Fruit fly (Drosophila melanogaster) whole organism, embryonic: ENCODE results near the gene RpL7A.

ENCODE experiments used
- Ada2b ChIP-seq: fragments of 200-800 bp; sonication (Bioruptor generic); IDR thresholded peaks from 2 replicates; pipeline ENCODE4 v1.3.6; 2022; ENCODE audit warnings: missing biosample characterization, missing genetic modification characterization
- Awh ChIP-seq: fragments of 200-800 bp; sonication (Bioruptor generic); IDR thresholded peaks from 2 replicates; pipeline ENCODE4, ENCODE4 v1.3.6; 2022; ENCODE audit warnings: missing biosample characterization, missing genetic modification characterization
- Bdp1 ChIP-seq: fragments of 200-800 bp; sonication (Bioruptor generic); optimal IDR thresholded peaks from 3 replicates; lab custom pipeline; 2016; ENCODE audit warnings: missing biosample characterization, missing genetic modification characterization
- CG10366 ChIP-seq: fragments of 200-800 bp; sonication (Bioruptor generic); IDR thresholded peaks from 2 replicates; pipeline ENCODE4 v1.3.6; 2022; ENCODE audit warnings: missing biosample characterization, missing genetic modification characterization
- CG12236 ChIP-seq: fragments of 200-800 bp; sonication (Bioruptor generic); optimal IDR thresholded peaks from 2 replicates; lab custom pipeline; 2016; ENCODE audit warnings: missing biosample characterization, missing genetic modification characterization
- CG12744 ChIP-seq: fragments of 200-800 bp; sonication (Bioruptor generic); optimal IDR thresholded peaks from 2 replicates; lab custom pipeline; 2016; ENCODE audit warnings: missing biosample characterization, missing genetic modification characterization
- CG15269 ChIP-seq: fragments of 200-800 bp; sonication (Bioruptor generic); optimal IDR thresholded peaks from 2 replicates; lab custom pipeline; 2018; ENCODE audit warnings: missing biosample characterization, mild to moderate bottlenecking, missing genetic modification characterization, moderate library complexity
- CG1529 ChIP-seq: fragments of 200-800 bp; sonication (Bioruptor generic); optimal IDR thresholded peaks from 3 replicates; lab custom pipeline; 2018; ENCODE audit warnings: missing biosample characterization, missing genetic modification characterization
- CG15601 ChIP-seq: fragments of 200-800 bp; sonication (Bioruptor generic); optimal IDR thresholded peaks from 3 replicates; lab custom pipeline; 2019; ENCODE audit warnings: missing biosample characterization, mild to moderate bottlenecking, missing genetic modification characterization, moderate library complexity
- CG17359 ChIP-seq: fragments of 200-800 bp; sonication (Bioruptor generic); optimal IDR thresholded peaks from 3 replicates; lab custom pipeline; 2018; ENCODE audit warnings: missing biosample characterization, mild to moderate bottlenecking, missing genetic modification characterization, moderate library complexity
- CG17802 ChIP-seq: fragments of 200-800 bp; sonication (Bioruptor generic); optimal IDR thresholded peaks from 2 replicates; lab custom pipeline; 2018; ENCODE audit warnings: missing biosample characterization, mild to moderate bottlenecking, missing genetic modification characterization, moderate library complexity
- CG2678 ChIP-seq: fragments of 200-800 bp; sonication (Bioruptor generic); optimal IDR thresholded peaks from 3 replicates; lab custom pipeline; 2019; ENCODE audit warnings: missing biosample characterization, mild to moderate bottlenecking, missing genetic modification characterization, moderate library complexity
- CG31224 ChIP-seq: fragments of 200-800 bp; sonication (Bioruptor generic); IDR thresholded peaks from 2 replicates; pipeline ENCODE4 v1.3.6; 2022; ENCODE audit warnings: missing biosample characterization, missing genetic modification characterization
- CG33213 ChIP-seq: fragments of 200-800 bp; sonication (Bioruptor generic); optimal IDR thresholded peaks from 3 replicates; lab custom pipeline; 2016; ENCODE audit warnings: missing biosample characterization, missing genetic modification characterization
- CG3407 ChIP-seq: fragments of 200-800 bp; sonication (Bioruptor generic); optimal IDR thresholded peaks from 2 replicates; lab custom pipeline; 2018; ENCODE audit warnings: missing biosample characterization, mild to moderate bottlenecking, missing genetic modification characterization
- CG4730 ChIP-seq: fragments of 200-800 bp; sonication (Bioruptor generic); IDR thresholded peaks from 2 replicates; pipeline ENCODE4 v1.3.6; 2022; ENCODE audit warnings: missing biosample characterization, missing genetic modification characterization
- CG7271 ChIP-seq: fragments of 200-800 bp; sonication (Bioruptor generic); optimal IDR thresholded peaks from 2 replicates; lab custom pipeline; 2018; ENCODE audit warnings: missing biosample characterization, mild to moderate bottlenecking, missing genetic modification characterization, moderate library complexity
- CG7745 ChIP-seq: fragments of 200-800 bp; sonication (Bioruptor generic); optimal IDR thresholded peaks from 2 replicates; lab custom pipeline; 2018; ENCODE audit warnings: missing biosample characterization, mild to moderate bottlenecking, missing genetic modification characterization, moderate library complexity
- CG7963 ChIP-seq: fragments of 200-800 bp; sonication (Bioruptor generic); IDR thresholded peaks from 3 replicates; pipeline ENCODE4 v1.3.6; 2022; ENCODE audit warnings: missing biosample characterization, missing genetic modification characterization; ENCODE audit not compliant: partially characterized antibody
- CG9609 ChIP-seq: fragments of 200-800 bp; sonication (Bioruptor generic); optimal IDR thresholded peaks from 3 replicates; lab custom pipeline; 2016; ENCODE audit warnings: missing biosample characterization, missing genetic modification characterization
- Elba2 ChIP-seq: fragments of 200-800 bp; sonication (Bioruptor generic); optimal IDR thresholded peaks from 3 replicates; lab custom pipeline; 2016; ENCODE audit warnings: missing biosample characterization, missing genetic modification characterization
- Ets65A ChIP-seq: fragments of 200-800 bp; sonication (Bioruptor generic); peaks from one replicate; lab custom pipeline; 2016; ENCODE audit warnings: missing biosample characterization, missing genetic modification characterization
- Ets97D ChIP-seq: fragments of 200-800 bp; sonication (Bioruptor generic); optimal IDR thresholded peaks from 3 replicates; lab custom pipeline; 2016; ENCODE audit warnings: missing biosample characterization, missing genetic modification characterization
- H2.0 ChIP-seq: fragments of 200-800 bp; sonication (Bioruptor generic); IDR thresholded peaks from 2 replicates; pipeline ENCODE4 v1.3.6; 2022; ENCODE audit warnings: missing biosample characterization, missing genetic modification characterization
- Lim3 ChIP-seq: fragments of 200-800 bp; sonication (Bioruptor generic); IDR thresholded peaks from 2 replicates; pipeline ENCODE4 v1.3.6; 2022; ENCODE audit warnings: missing biosample characterization, missing genetic modification characterization
- Med ChIP-seq: fragments of 200-800 bp; sonication (Bioruptor generic); peaks from one replicate; lab custom pipeline; 2016; ENCODE audit warnings: missing biosample characterization, missing genetic modification characterization, mild to moderate bottlenecking, inconsistent platforms, moderate library complexity
- NFAT ChIP-seq: fragments of 200-800 bp; sonication (Bioruptor generic); IDR thresholded peaks from 2 replicates; pipeline ENCODE4 v1.3.6; 2022; ENCODE audit warnings: missing biosample characterization, missing genetic modification characterization
- NfI ChIP-seq: fragments of 200-800 bp; sonication (Bioruptor generic); optimal IDR thresholded peaks from 3 replicates; lab custom pipeline; 2018; ENCODE audit warnings: missing biosample characterization, mild to moderate bottlenecking, missing genetic modification characterization, moderate library complexity
- Rx ChIP-seq: fragments of 200-800 bp; sonication (Bioruptor generic); IDR thresholded peaks from 2 replicates; pipeline ENCODE4 v1.3.6; 2022; ENCODE audit warnings: missing biosample characterization, missing genetic modification characterization
- Sin3A ChIP-seq: fragments of >200 bp; optimal IDR thresholded peaks from 2 replicates; lab custom pipeline; 2018
- Sry-β ChIP-seq: fragments of 200-800 bp; sonication (Bioruptor generic); optimal IDR thresholded peaks from 2 replicates; lab custom pipeline; 2018; ENCODE audit warnings: missing biosample characterization, mild to moderate bottlenecking, missing genetic modification characterization, moderate library complexity
- Sry-δ ChIP-seq: fragments of 200-800 bp; sonication (Bioruptor generic); optimal IDR thresholded peaks from 2 replicates; lab custom pipeline; 2016; ENCODE audit warnings: missing biosample characterization, missing genetic modification characterization
- bigmax ChIP-seq: fragments of 200-800 bp; sonication (Bioruptor generic); optimal IDR thresholded peaks from 2 replicates; lab custom pipeline; 2018; ENCODE audit warnings: missing biosample characterization, mild to moderate bottlenecking, missing genetic modification characterization
- bsh ChIP-seq, 2 experiments: fragments of 200-800 bp; sonication (Bioruptor generic); optimal IDR thresholded peaks; 2 replicates each; lab custom pipeline; 2017 to 2018; ENCODE audit warnings: mild to moderate bottlenecking in 2 of 2, missing biosample characterization in 2 of 2, missing genetic modification characterization in 2 of 2, moderate library complexity in 1 of 2
- chm ChIP-seq: fragments of 200-800 bp; sonication (Bioruptor generic); IDR thresholded peaks from 2 replicates; pipeline ENCODE4 v1.3.6; 2022; ENCODE audit warnings: missing biosample characterization, missing genetic modification characterization
- dimm ChIP-seq: fragments of 200-800 bp; sonication (Bioruptor generic); IDR thresholded peaks from 2 replicates; pipeline ENCODE4 v1.3.6; 2022; ENCODE audit warnings: missing biosample characterization, missing genetic modification characterization
- ems ChIP-seq: fragments of 200-800 bp; sonication (Bioruptor generic); optimal IDR thresholded peaks from 3 replicates; lab custom pipeline; 2016; ENCODE audit warnings: missing biosample characterization, missing genetic modification characterization
- gcm2 ChIP-seq: fragments of 200-800 bp; sonication (Bioruptor generic); optimal IDR thresholded peaks from 2 replicates; lab custom pipeline; 2016; ENCODE audit warnings: missing biosample characterization, missing genetic modification characterization
- gro ChIP-seq: fragments of 200-800 bp; sonication (Bioruptor generic); optimal IDR thresholded peaks from 2 replicates; lab custom pipeline; 2016; ENCODE audit warnings: missing biosample characterization, missing genetic modification characterization
- ham ChIP-seq: fragments of 200-800 bp; sonication (Bioruptor generic); IDR thresholded peaks from 2 replicates; pipeline ENCODE4 v1.3.6; 2022; ENCODE audit warnings: missing biosample characterization, missing genetic modification characterization
- hbn ChIP-seq: fragments of 200-800 bp; sonication (Bioruptor generic); IDR thresholded peaks from 2 replicates; pipeline ENCODE4 v1.3.6; 2022; ENCODE audit warnings: missing biosample characterization, missing genetic modification characterization; ENCODE audit not compliant: partially characterized antibody
- ind ChIP-seq: fragments of 200-800 bp; sonication (Bioruptor generic); optimal IDR thresholded peaks from 3 replicates; lab custom pipeline; 2016; ENCODE audit warnings: missing biosample characterization, missing genetic modification characterization
- lab ChIP-seq: fragments of 200-800 bp; sonication (Bioruptor generic); optimal IDR thresholded peaks from 3 replicates; lab custom pipeline; 2017; ENCODE audit warnings: missing biosample characterization, missing genetic modification characterization, mild to moderate bottlenecking, moderate library complexity, missing genetic modification reagents
- nmo ChIP-seq: fragments of 200-800 bp; sonication (Bioruptor generic); optimal IDR thresholded peaks from 2 replicates; lab custom pipeline; 2018; ENCODE audit warnings: missing biosample characterization, mild to moderate bottlenecking, missing genetic modification characterization, moderate library complexity
- nom ChIP-seq: fragments of 200-800 bp; sonication (Bioruptor generic); optimal IDR thresholded peaks from 2 replicates; lab custom pipeline; 2017; ENCODE audit warnings: missing biosample characterization, missing genetic modification characterization, mild to moderate bottlenecking, moderate library complexity, missing genetic modification reagents
- org-1 ChIP-seq: fragments of 200-800 bp; sonication (Bioruptor generic); optimal IDR thresholded peaks from 2 replicates; lab custom pipeline; 2017; ENCODE audit warnings: missing biosample characterization, missing genetic modification characterization
- pros ChIP-seq: fragments of 200-800 bp; sonication (Bioruptor generic); optimal IDR thresholded peaks from 3 replicates; lab custom pipeline; 2019; ENCODE audit warnings: missing biosample characterization, mild to moderate bottlenecking, missing genetic modification characterization, moderate library complexity
- ranshi ChIP-seq: fragments of 200-800 bp; sonication (Bioruptor generic); IDR thresholded peaks from 2 replicates; pipeline ENCODE4 v1.3.6; 2022; ENCODE audit warnings: missing biosample characterization, missing genetic modification characterization
- sima ChIP-seq: fragments of 200-800 bp; sonication (Bioruptor generic); optimal IDR thresholded peaks from 2 replicates; lab custom pipeline; 2016; ENCODE audit warnings: missing biosample characterization, missing genetic modification characterization
- tx ChIP-seq: fragments of 200-800 bp; sonication (Bioruptor generic); optimal IDR thresholded peaks from 2 replicates; lab custom pipeline; 2016; ENCODE audit warnings: missing biosample characterization, missing genetic modification characterization
- wor ChIP-seq: fragments of 200-800 bp; sonication (Bioruptor generic); IDR thresholded peaks from 2 replicates; pipeline ENCODE4 v1.3.6; 2022; ENCODE audit warnings: missing biosample characterization, missing genetic modification characterization
- zen ChIP-seq: fragments of 200-800 bp; sonication (Bioruptor generic); optimal IDR thresholded peaks from 3 replicates; lab custom pipeline; 2018; ENCODE audit warnings: missing biosample characterization, mild to moderate bottlenecking, missing genetic modification characterization, moderate library complexity

Gene RpL7A

dm6 chrX:6542331-6542730, 9.2 kb upstream of the RpL7A start (continued):
- TF ChIP-seq ind (no peak), dimm (GFP tag; lab: Robert Waterston, UW) (peak; percentile 28; the same call in 1 of the 2 replicates), Ets97D (GFP tag; lab: Kevin White, UChicago) (no peak), CG3407 (GFP tag; lab: Kevin White, UChicago) (no peak), tx (GFP tag; lab: Kevin White, UChicago) (no peak), Sry-δ (GFP tag; lab: Kevin White, UChicago) (no peak), Ets65A (GFP tag; lab: Kevin White, UChicago) (no peak), CG33213 (GFP tag; lab: Kevin White, UChicago) (no peak), gcm2 (GFP tag; lab: Kevin White, UChicago) (no peak), Sry-β (GFP tag; lab: Kevin White, UChicago) (no peak), CG9609 (no peak), CG15269 (tag; lab: Kevin White, UChicago) (peak; percentile 74), CG1529 (GFP tag; lab: Kevin White, UChicago) (no peak), Lim3 (GFP tag; lab: Robert Waterston, UW) (no peak), CG10366 (GFP tag; lab: Robert Waterston, UW) (peak; percentile 47; the same call in 1 of the 2 replicates), nom (GFP tag; lab: Kevin White, UChicago) (no peak), org-1 (GFP tag; lab: Kevin White, UChicago) (peak; percentile 11), nmo (GFP tag; lab: Kevin White, UChicago) (peak; percentile 50), NFAT (no peak), CG4730 (no peak), ems (GFP tag; lab: Kevin White, UChicago) (no peak), sima (GFP tag; lab: Kevin White, UChicago) (no peak), CG7271 (tag; lab: Kevin White, UChicago) (no peak), CG17802 (tag; lab: Kevin White, UChicago) (no peak), gro (GFP tag; lab: Kevin White, UChicago) (no peak), Rx (GFP tag; lab: Robert Waterston, UW) (0 out of 2 replicates have a peak, but pooled peaks have one; percentile 9), bigmax (GFP tag; lab: Kevin White, UChicago) (no peak), chm (GFP tag; lab: Robert Waterston, UW) (no peak), pros (GFP tag; lab: Kevin White, UChicago) (no peak), Elba2 (no peak), ranshi (0 out of 2 replicates have a peak, but pooled peaks have one; percentile 25), wor (GFP tag; lab: Robert Waterston, UW) (0 out of 2 replicates have a peak, but pooled peaks have one; percentile 48), CG2678 (peak; percentile 48), lab (GFP tag; lab: Kevin White, UChicago) (peak; percentile 31), Sin3A (lab: Kevin White, UChicago) (no peak), NfI (no peak), CG7745 (tag; lab: Kevin White, UChicago) (no peak), Ada2b (GFP tag; lab: Robert Waterston, UW) (0 out of 2 replicates have a peak, but pooled peaks have one; percentile 28), CG17359 (tag; lab: Kevin White, UChicago) (peak; percentile 58), CG7963 (GFP tag; lab: Robert Waterston, UW) (no peak), hbn (GFP tag; lab: Robert Waterston, UW) (no peak), zen (tag; lab: Kevin White, UChicago) (no peak), Med (GFP tag; lab: Kevin White, UChicago) (peak; percentile 49), Awh (GFP tag; lab: Robert Waterston, UW) (peak; percentile 35; the same call in 1 of the 2 replicates), H2.0 (peak; percentile 19; the same call in 1 of the 2 replicates), bsh (GFP tag; optimal IDR thresholded peaks at IDR 0.05; lab: Kevin White, UChicago) (peak in 1 of 2 experiments; percentile 55), CG12236 (GFP tag; lab: Kevin White, UChicago) (no peak), ham (GFP tag; lab: Robert Waterston, UW) (no peak), Bdp1 (GFP tag; lab: Kevin White, UChicago) (no peak), CG12744 (GFP tag; lab: Kevin White, UChicago) (no peak), CG31224 (GFP tag; lab: Robert Waterston, UW) (no peak), CG15601 (no peak)
